Fruit fly (Drosophila melanogaster) whole organism, embryonic: ENCODE data around the gene Rpn11.

ENCODE experiments used
- Atf-2 ChIP-seq: fragments of 200-800 bp; sonication (Bioruptor generic); optimal IDR thresholded peaks from 2 replicates; lab custom pipeline; 2016; ENCODE audit warnings: missing biosample characterization, missing genetic modification characterization
- Atf6 ChIP-seq: fragments of 200-800 bp; sonication (Bioruptor generic); IDR thresholded peaks from 2 replicates; pipeline ENCODE4 v1.3.6; 2022; ENCODE audit warnings: missing biosample characterization, missing genetic modification characterization
- CG15269 ChIP-seq: fragments of 200-800 bp; sonication (Bioruptor generic); optimal IDR thresholded peaks from 2 replicates; lab custom pipeline; 2018; ENCODE audit warnings: missing biosample characterization, mild to moderate bottlenecking, missing genetic modification characterization, moderate library complexity
- CG17328 ChIP-seq: fragments of 200-800 bp; sonication (Bioruptor generic); IDR thresholded peaks from 2 replicates; pipeline ENCODE4 v1.3.6; 2022; ENCODE audit warnings: missing biosample characterization, missing genetic modification characterization
- CG17385 ChIP-seq: fragments of 200-800 bp; sonication (Bioruptor generic); optimal IDR thresholded peaks from 3 replicates; lab custom pipeline; 2018; ENCODE audit warnings: missing biosample characterization, mild to moderate bottlenecking, missing genetic modification characterization
- CG1792 ChIP-seq: fragments of 200-800 bp; sonication (Bioruptor generic); optimal IDR thresholded peaks from 2 replicates; lab custom pipeline; 2016; ENCODE audit warnings: missing biosample characterization, missing genetic modification characterization
- CG18764 ChIP-seq: fragments of 200-800 bp; sonication (Bioruptor generic); optimal IDR thresholded peaks from 3 replicates; lab custom pipeline; 2016; ENCODE audit warnings: missing biosample characterization, missing genetic modification characterization
- CG3281 ChIP-seq: fragments of 200-800 bp; sonication (Bioruptor generic); optimal IDR thresholded peaks from 3 replicates; lab custom pipeline; 2017; ENCODE audit warnings: missing biosample characterization, mild to moderate bottlenecking, missing genetic modification characterization
- CG4328 ChIP-seq: fragments of 200-800 bp; sonication (Bioruptor generic); optimal IDR thresholded peaks from 3 replicates; lab custom pipeline; 2017; ENCODE audit warnings: missing biosample characterization, missing genetic modification reagents, missing genetic modification characterization
- CG5180 ChIP-seq: fragments of 200-800 bp; sonication (Bioruptor generic); optimal IDR thresholded peaks from 3 replicates; lab custom pipeline; 2017; ENCODE audit warnings: missing biosample characterization, missing genetic modification characterization, mild to moderate bottlenecking, moderate library complexity, missing genetic modification reagents
- CG5953 ChIP-seq: fragments of 200-800 bp; sonication (Bioruptor generic); IDR thresholded peaks from 2 replicates; pipeline ENCODE4 v1.3.6; 2022; ENCODE audit warnings: missing biosample characterization, missing genetic modification characterization
- CG6175 ChIP-seq: fragments of 200-800 bp; sonication (Bioruptor generic); IDR thresholded peaks from 3 replicates; pipeline ENCODE4 v1.3.6; 2022; ENCODE audit warnings: missing biosample characterization, missing genetic modification characterization
- CG7271 ChIP-seq: fragments of 200-800 bp; sonication (Bioruptor generic); optimal IDR thresholded peaks from 2 replicates; lab custom pipeline; 2018; ENCODE audit warnings: missing biosample characterization, mild to moderate bottlenecking, missing genetic modification characterization, moderate library complexity
- CG8089 ChIP-seq: fragments of 200-800 bp; sonication (Bioruptor generic); optimal IDR thresholded peaks from 3 replicates; lab custom pipeline; 2016; ENCODE audit warnings: missing biosample characterization, missing genetic modification characterization
- CG8765 ChIP-seq: fragments of 200-800 bp; sonication (Bioruptor generic); IDR thresholded peaks from 2 replicates; pipeline ENCODE4 v1.3.6; 2022; ENCODE audit warnings: missing biosample characterization, missing genetic modification characterization
- CG8944 ChIP-seq: fragments of 200-800 bp; sonication (Bioruptor generic); optimal IDR thresholded peaks from 3 replicates; lab custom pipeline; 2016; ENCODE audit warnings: missing biosample characterization, missing genetic modification characterization
- CG9817 ChIP-seq: fragments of 200-800 bp; sonication (Bioruptor generic); optimal IDR thresholded peaks from 2 replicates; lab custom pipeline; 2018; ENCODE audit warnings: missing biosample characterization, mild to moderate bottlenecking, missing genetic modification characterization, moderate library complexity
- Ets65A ChIP-seq: fragments of 200-800 bp; sonication (Bioruptor generic); peaks from one replicate; lab custom pipeline; 2016; ENCODE audit warnings: missing biosample characterization, missing genetic modification characterization
- Hr51 ChIP-seq, 2 experiments: fragments of 200-800 bp; sonication (Bioruptor generic); optimal IDR thresholded peaks; 2 replicates in 1 of 2; 3 replicates in 1 of 2; lab custom pipeline; 2016 to 2018; ENCODE audit warnings: missing biosample characterization in 2 of 2, missing genetic modification characterization in 2 of 2, mild to moderate bottlenecking in 1 of 2, moderate library complexity in 1 of 2
- Vsx1 ChIP-seq: fragments of 200-800 bp; sonication (Bioruptor generic); optimal IDR thresholded peaks from 2 replicates; lab custom pipeline; 2017; ENCODE audit warnings: missing biosample characterization, mild to moderate bottlenecking, missing genetic modification characterization, missing genetic modification reagents
- bab2 ChIP-seq: fragments of 200-800 bp; sonication (Bioruptor generic); optimal IDR thresholded peaks from 2 replicates; lab custom pipeline; 2016; ENCODE audit warnings: missing biosample characterization, missing genetic modification characterization
- bigmax ChIP-seq: fragments of 200-800 bp; sonication (Bioruptor generic); optimal IDR thresholded peaks from 2 replicates; lab custom pipeline; 2018; ENCODE audit warnings: missing biosample characterization, mild to moderate bottlenecking, missing genetic modification characterization
- bowl ChIP-seq: fragments of 200-800 bp; sonication (Bioruptor generic); IDR thresholded peaks from 2 replicates; pipeline ENCODE4 v1.3.6; 2022; ENCODE audit warnings: missing biosample characterization, missing genetic modification characterization
- br ChIP-seq: fragments of >200 bp; optimal IDR thresholded peaks from 2 replicates; lab custom pipeline; 2017
- chif ChIP-seq, 2 experiments: fragments of 200-800 bp; sonication (Bioruptor generic); optimal IDR thresholded peaks; 3 replicates each; lab custom pipeline; 2016; ENCODE audit warnings: missing biosample characterization in 2 of 2, missing genetic modification characterization in 2 of 2
- corto ChIP-seq: fragments of 200-800 bp; sonication (Bioruptor generic); optimal IDR thresholded peaks from 2 replicates; lab custom pipeline; 2016; ENCODE audit warnings: missing biosample characterization, mild to moderate bottlenecking, missing genetic modification characterization, moderate library complexity
- dpn ChIP-seq, 2 experiments: fragments of 200-800 bp; sonication (Bioruptor generic); optimal IDR thresholded peaks; 3 replicates each; lab custom pipeline; 2016; ENCODE audit warnings: missing biosample characterization in 2 of 2, missing genetic modification characterization in 2 of 2
- emc ChIP-seq: fragments of 200-800 bp; sonication (Bioruptor generic); optimal IDR thresholded peaks from 2 replicates; lab custom pipeline; 2016; ENCODE audit warnings: missing biosample characterization, missing genetic modification characterization
- eyg ChIP-seq: fragments of 200-800 bp; sonication (Bioruptor generic); optimal IDR thresholded peaks from 3 replicates; lab custom pipeline; 2016; ENCODE audit warnings: missing biosample characterization, missing genetic modification characterization
- fd3F ChIP-seq: fragments of 200-800 bp; sonication (Bioruptor generic); optimal IDR thresholded peaks from 2 replicates; lab custom pipeline; 2018; ENCODE audit warnings: missing biosample characterization, mild to moderate bottlenecking, missing genetic modification characterization, moderate library complexity
- fru ChIP-seq: fragments of >200 bp; optimal IDR thresholded peaks from 2 replicates; lab custom pipeline; 2017
- gro ChIP-seq: fragments of 200-800 bp; sonication (Bioruptor generic); optimal IDR thresholded peaks from 2 replicates; lab custom pipeline; 2016; ENCODE audit warnings: missing biosample characterization, missing genetic modification characterization
- gt ChIP-seq: fragments of 200-800 bp; sonication (Bioruptor generic); IDR thresholded peaks from 2 replicates; pipeline ENCODE4 v1.3.6; 2022; ENCODE audit warnings: missing biosample characterization, missing genetic modification characterization
- kay ChIP-seq: fragments of 200-800 bp; sonication (Bioruptor generic); optimal IDR thresholded peaks from 2 replicates; lab custom pipeline; 2016; ENCODE audit warnings: missing biosample characterization, missing genetic modification characterization
- pb ChIP-seq: fragments of 200-800 bp; sonication (Bioruptor generic); optimal IDR thresholded peaks from 3 replicates; lab custom pipeline; 2016; ENCODE audit warnings: missing biosample characterization, missing genetic modification characterization
- prd ChIP-seq, 3 experiments: fragments of >200 bp in 2 of 3; fragments of 200-800 bp in 1 of 3; sonication (Bioruptor generic) in 1 of 3; optimal IDR thresholded peaks in 2 of 3; IDR thresholded peaks in 1 of 3; 2 replicates in 2 of 3; 3 replicates in 1 of 3; pipeline versions ENCODE4 v1.3.6 to Lab custom; 2017 to 2022; ENCODE audit warnings: missing biosample characterization in 1 of 3, missing genetic modification characterization in 1 of 3
- psq ChIP-seq: fragments of 200-800 bp; sonication (Bioruptor generic); optimal IDR thresholded peaks from 2 replicates; lab custom pipeline; 2017; ENCODE audit warnings: missing biosample characterization, missing genetic modification characterization
- repo ChIP-seq: fragments of 200-800 bp; sonication (Bioruptor generic); optimal IDR thresholded peaks from 2 replicates; lab custom pipeline; 2016; ENCODE audit warnings: missing biosample characterization, missing genetic modification characterization
- rib ChIP-seq: fragments of 200-800 bp; sonication (Bioruptor generic); IDR thresholded peaks from 2 replicates; pipeline ENCODE4 v1.3.6; 2022; ENCODE audit warnings: missing biosample characterization, missing genetic modification characterization
- row ChIP-seq: fragments of 200-800 bp; sonication (Bioruptor generic); IDR thresholded peaks from 3 replicates; pipeline ENCODE4 v1.3.6; 2022; ENCODE audit warnings: missing biosample characterization, missing genetic modification characterization
- seq ChIP-seq: fragments of 200-800 bp; sonication (Bioruptor generic); IDR thresholded peaks from 2 replicates; pipeline ENCODE4 v1.3.6; 2022; ENCODE audit warnings: missing biosample characterization, missing genetic modification characterization
- shn ChIP-seq: fragments of 200-800 bp; sonication (Bioruptor generic); optimal IDR thresholded peaks from 3 replicates; lab custom pipeline; 2016; ENCODE audit warnings: missing biosample characterization, missing genetic modification characterization
- slou ChIP-seq: fragments of 200-800 bp; sonication (Bioruptor generic); optimal IDR thresholded peaks from 3 replicates; lab custom pipeline; 2016; ENCODE audit warnings: missing biosample characterization, missing genetic modification characterization
- so ChIP-seq: fragments of 200-800 bp; sonication (Bioruptor generic); IDR thresholded peaks from 3 replicates; pipeline ENCODE4 v1.3.6; 2022; ENCODE audit warnings: missing biosample characterization, missing genetic modification characterization
- tgo ChIP-seq: fragments of 200-800 bp; sonication (Bioruptor generic); IDR thresholded peaks from 3 replicates; pipeline ENCODE4 v1.3.6; 2022; ENCODE audit warnings: missing biosample characterization, missing genetic modification characterization
- tll ChIP-seq, 2 experiments: fragments of 200-800 bp in 1 of 2; fragments of >200 bp in 1 of 2; sonication (Bioruptor generic) in 1 of 2; optimal IDR thresholded peaks; 2 replicates each; lab custom pipeline; 2017 to 2019; ENCODE audit warnings: missing biosample characterization in 2 of 2, missing genetic modification characterization in 2 of 2, mild to moderate bottlenecking in 1 of 2, moderate library complexity in 1 of 2
- unpg ChIP-seq: fragments of 200-800 bp; sonication (Bioruptor generic); optimal IDR thresholded peaks from 3 replicates; lab custom pipeline; 2018; ENCODE audit warnings: missing biosample characterization, mild to moderate bottlenecking, missing genetic modification characterization, moderate library complexity
- vfl ChIP-seq: fragments of 200-800 bp; sonication (Bioruptor generic); optimal IDR thresholded peaks from 2 replicates; lab custom pipeline; 2016; ENCODE audit warnings: missing biosample characterization, missing genetic modification characterization
- vvl ChIP-seq: fragments of 200-800 bp; sonication (Bioruptor generic); IDR thresholded peaks from 2 replicates; pipeline ENCODE4 v1.3.6; 2022; ENCODE audit warnings: missing biosample characterization, missing genetic modification characterization
- zen ChIP-seq: fragments of 200-800 bp; sonication (Bioruptor generic); optimal IDR thresholded peaks from 3 replicates; lab custom pipeline; 2018; ENCODE audit warnings: missing biosample characterization, mild to moderate bottlenecking, missing genetic modification characterization, moderate library complexity
- zf30C ChIP-seq: fragments of 200-800 bp; sonication (Bioruptor generic); optimal IDR thresholded peaks from 3 replicates; lab custom pipeline; 2018; ENCODE audit warnings: missing biosample characterization, mild to moderate bottlenecking, missing genetic modification characterization

Gene Rpn11

dm6 chr2L:5052367-5052914 lies 7.1 kb downstream of the Rpn11 start, which contains the start of gene senju (continued):
- peak; percentile 49 for TF ChIP-seq bowl (GFP tag; lab: Robert Waterston, UW)
- peak; percentile 78 for TF ChIP-seq CG3281
- TF ChIP-seq CG17328: peak; percentile 92
- TF ChIP-seq rib (GFP tag; lab: Robert Waterston, UW): peak; percentile 95
- peak; percentile 52 for TF ChIP-seq slou (GFP tag; lab: Kevin White, UChicago)
- TF ChIP-seq seq (GFP tag; lab: Robert Waterston, UW): peak; percentile 81
- TF ChIP-seq tll (GFP tag; optimal IDR thresholded peaks at IDR 0.05; lab: Kevin White, UChicago): peak in 1 of 2 experiments; percentile 19
- TF ChIP-seq gt (GFP tag; lab: Robert Waterston, UW): no peak
- TF ChIP-seq CG15269 (tag; lab: Kevin White, UChicago): peak; percentile 83
- TF ChIP-seq corto (GFP tag; lab: Kevin White, UChicago): peak; percentile 54
- peak; percentile 85 for TF ChIP-seq repo (GFP tag; lab: Kevin White, UChicago)
- peak; percentile 19 for TF ChIP-seq Vsx1 (GFP tag; lab: Kevin White, UChicago)
- peak; percentile 78 for TF ChIP-seq emc (GFP tag; lab: Kevin White, UChicago)
- peak; percentile 53 for TF ChIP-seq zen (tag; lab: Kevin White, UChicago)
- peak; percentile 85 to 93 for TF ChIP-seq dpn (GFP tag; optimal IDR thresholded peaks at IDR 0.05; lab: Kevin White, UChicago)
- peak; percentile 30 for TF ChIP-seq bigmax (GFP tag; lab: Kevin White, UChicago)
- peak; percentile 51 for TF ChIP-seq CG9817
- peak; percentile 73 for TF ChIP-seq row (GFP tag; lab: Robert Waterston, UW)
- peak; percentile 93 for TF ChIP-seq CG8944 (GFP tag; lab: Kevin White, UChicago)
- peak; percentile 52; the same call in 2 of the 3 replicates for TF ChIP-seq CG6175 (GFP tag; lab: Robert Waterston, UW)
- peak; percentile 96 for TF ChIP-seq vvl (GFP tag; lab: Robert Waterston, UW)
- TF ChIP-seq CG5953 (GFP tag; lab: Robert Waterston, UW): peak; percentile 62; the same call in 1 of the 2 replicates
- no peak for TF ChIP-seq prd (optimal IDR thresholded peaks at IDR 0.05; lab: Kevin White, UChicago)
- TF ChIP-seq prd (GFP tag; IDR thresholded peaks at IDR 0.05; lab: Robert Waterston, UW): peak; percentile 84
- peak; percentile 86 for TF ChIP-seq shn (GFP tag; lab: Kevin White, UChicago)
- TF ChIP-seq psq: peak; percentile 58
- TF ChIP-seq so (GFP tag; lab: Robert Waterston, UW): peak; percentile 75; the same call in 2 of the 3 replicates
- no peak for TF ChIP-seq br (lab: Kevin White, UChicago)
- peak; percentile 82 for TF ChIP-seq eyg (GFP tag; lab: Kevin White, UChicago)
- peak; percentile 80 for TF ChIP-seq unpg (GFP tag; lab: Kevin White, UChicago)
- peak; percentile 83 for TF ChIP-seq CG17385 (GFP tag; lab: Kevin White, UChicago)
- no peak for TF ChIP-seq CG7271 (tag; lab: Kevin White, UChicago)
- TF ChIP-seq Atf6: peak; percentile 80
- peak; percentile 70 for TF ChIP-seq kay (GFP tag; lab: Kevin White, UChicago)
- TF ChIP-seq zf30C (GFP tag; lab: Kevin White, UChicago): peak; percentile 0
- peak; percentile 50 for TF ChIP-seq fd3F (GFP tag; lab: Kevin White, UChicago)
- peak; percentile 62 for TF ChIP-seq Atf-2 (GFP tag; lab: Kevin White, UChicago)
- TF ChIP-seq chif (GFP tag; optimal IDR thresholded peaks at IDR 0.05; lab: Kevin White, UChicago): peak; percentile 82 to 84
- peak; percentile 80 for TF ChIP-seq CG8089
- peak; percentile 82 for TF ChIP-seq vfl (GFP tag; lab: Kevin White, UChicago)
- TF ChIP-seq CG8765 (GFP tag; lab: Robert Waterston, UW): peak; percentile 50
- peak; percentile 60 for TF ChIP-seq CG1792 (GFP tag; lab: Kevin White, UChicago)
- peak; percentile 96 for TF ChIP-seq Ets65A (GFP tag; lab: Kevin White, UChicago)
- peak; percentile 79 for TF ChIP-seq pb (GFP tag; lab: Kevin White, UChicago)
- TF ChIP-seq Hr51 (GFP tag; optimal IDR thresholded peaks at IDR 0.05; lab: Kevin White, UChicago): peak; percentile 82 to 86
- peak; percentile 74 for TF ChIP-seq CG18764 (GFP tag; lab: Kevin White, UChicago)
- TF ChIP-seq tgo (GFP tag; lab: Robert Waterston, UW): peak; percentile 82
- TF ChIP-seq bab2 (GFP tag; lab: Kevin White, UChicago): peak; percentile 91
- TF ChIP-seq fru: no peak
- TF ChIP-seq gro: peak; percentile 90
- peak; percentile 83 for TF ChIP-seq CG4328 (GFP tag; lab: Kevin White, UChicago)
- peak; percentile 62 for TF ChIP-seq CG5180 (GFP tag; lab: Kevin White, UChicago)
